Worm (Caenorhabditis elegans) whole organism, early embryonic: ENCODE measurements around the gene mrpl-1.

Experiments
- B0310.2 ChIP-seq: sonication (generic microtip); optimal IDR thresholded peaks from 2 replicates; lab custom pipeline; 2016; ENCODE audit warnings: mild to moderate bottlenecking, missing genetic modification characterization, missing compliant biosample characterization
- aly-1 ChIP-seq: sonication (generic microtip); optimal IDR thresholded peaks from 2 replicates; lab custom pipeline; 2016; ENCODE audit warnings: missing genetic modification characterization, missing compliant biosample characterization
- ama-1 ChIP-seq: fragments of 150-350 bp; optimal IDR thresholded peaks from 2 replicates; lab custom pipeline; 2014
- ceh-13 ChIP-seq: fragments of 200-800 bp; sonication (Bioruptor generic); optimal IDR thresholded peaks from 2 replicates; lab custom pipeline; 2018; ENCODE audit warnings: mild to moderate bottlenecking, missing genetic modification characterization, missing compliant biosample characterization
- ets-7 ChIP-seq: sonication (generic microtip); optimal IDR thresholded peaks from 2 replicates; lab custom pipeline; 2016; ENCODE audit warnings: missing genotype, missing genetic modification characterization, missing compliant biosample characterization
- flt-1 ChIP-seq: fragments of 200-800 bp; sonication (Bioruptor generic); IDR thresholded peaks from 2 replicates; pipeline ENCODE4 v1.3.6; 2022; ENCODE audit warnings: missing genetic modification characterization, missing compliant biosample characterization
- hmbx-1 ChIP-seq: sonication (generic microtip); optimal IDR thresholded peaks from 2 replicates; lab custom pipeline; 2016; ENCODE audit warnings: mild to moderate bottlenecking, missing genetic modification characterization, missing compliant biosample characterization
- hmg-4 ChIP-seq: fragments of 200-800 bp; sonication (Bioruptor generic); optimal IDR thresholded peaks from 2 replicates; lab custom pipeline; 2018; ENCODE audit warnings: mild to moderate bottlenecking, missing genetic modification characterization, missing compliant biosample characterization
- pes-1 ChIP-seq: fragments of 200-800 bp; sonication (Bioruptor generic); IDR thresholded peaks from 2 replicates; pipeline ENCODE4 v1.3.6; 2022; ENCODE audit warnings: missing genetic modification reagents, missing genetic modification characterization, missing compliant biosample characterization
- scrt-1 ChIP-seq: fragments of 200-800 bp; sonication (Bioruptor generic); IDR thresholded peaks from 2 replicates; pipeline ENCODE4 v1.3.6; 2022; ENCODE audit warnings: missing genetic modification characterization, missing compliant biosample characterization
- sea-1 ChIP-seq: fragments of 200-800 bp; sonication (Bioruptor generic); conservative IDR thresholded peaks from 2 replicates; pipeline ENCODE4 v1.3.6; 2022; ENCODE audit warnings: missing genetic modification characterization, missing compliant biosample characterization
- tbx-11 ChIP-seq: fragments of 200-800 bp; sonication (Bioruptor generic); IDR thresholded peaks from 2 replicates; pipeline ENCODE4 v1.3.6; 2022; ENCODE audit warnings: missing genetic modification characterization, missing compliant biosample characterization
- tbx-37 ChIP-seq: fragments of 200-800 bp; sonication (Bioruptor generic); conservative IDR thresholded peaks from 2 replicates; pipeline ENCODE4 v1.3.6; 2022; ENCODE audit warnings: missing genetic modification reagents, missing genetic modification characterization, missing compliant biosample characterization
- tra-4 ChIP-seq: sonication (generic microtip); optimal IDR thresholded peaks from 2 replicates; lab custom pipeline; 2017; ENCODE audit warnings: missing genetic modification characterization, missing compliant biosample characterization

DNA sequence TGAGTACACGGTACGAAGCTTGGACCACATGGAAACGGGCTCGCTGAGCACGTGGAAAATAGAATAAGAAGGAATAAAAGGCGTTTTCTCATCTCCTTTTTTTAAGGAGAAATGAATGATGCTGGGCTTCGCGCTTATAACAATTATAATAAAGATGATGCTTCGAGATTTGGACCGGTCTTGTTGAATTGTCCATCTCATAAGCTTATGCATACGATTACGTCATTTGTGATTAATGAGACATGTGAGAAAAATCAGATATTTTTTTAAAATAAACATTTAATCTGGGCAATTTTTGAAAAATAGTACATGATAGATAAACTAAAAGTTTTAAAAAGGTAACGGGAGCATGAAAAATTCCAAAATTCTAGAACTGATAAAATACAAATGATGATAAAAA, 47.7 kb upstream of the mrpl-1 start, which contains the start of gene C46A5.4:
- TF ChIP-seq ama-1 (no peak), flt-1 (GFP tag; lab: Robert Waterston, UW) (no peak), scrt-1 (GFP tag; lab: Robert Waterston, UW) (no peak), hmg-4 (GFP tag; lab: Kevin White, UChicago) (no peak), B0310.2 (no peak), pes-1 (GFP tag; lab: Robert Waterston, UW) (no peak), hmbx-1 (tag; lab: Kevin White, UChicago) (no peak), ets-7 (tag; lab: Kevin White, UChicago) (no peak), aly-1 (tag; lab: Kevin White, UChicago) (no peak), tbx-37 (GFP tag; lab: Robert Waterston, UW) (no peak), tra-4 (tag; lab: Kevin White, UChicago) (no peak), tbx-11 (GFP tag; lab: Robert Waterston, UW) (no peak), sea-1 (GFP tag; lab: Robert Waterston, UW) (no peak), ceh-13 (no peak)
